Worm (Caenorhabditis elegans): ENCODE data around the gene F31E3.2.

DNA sequence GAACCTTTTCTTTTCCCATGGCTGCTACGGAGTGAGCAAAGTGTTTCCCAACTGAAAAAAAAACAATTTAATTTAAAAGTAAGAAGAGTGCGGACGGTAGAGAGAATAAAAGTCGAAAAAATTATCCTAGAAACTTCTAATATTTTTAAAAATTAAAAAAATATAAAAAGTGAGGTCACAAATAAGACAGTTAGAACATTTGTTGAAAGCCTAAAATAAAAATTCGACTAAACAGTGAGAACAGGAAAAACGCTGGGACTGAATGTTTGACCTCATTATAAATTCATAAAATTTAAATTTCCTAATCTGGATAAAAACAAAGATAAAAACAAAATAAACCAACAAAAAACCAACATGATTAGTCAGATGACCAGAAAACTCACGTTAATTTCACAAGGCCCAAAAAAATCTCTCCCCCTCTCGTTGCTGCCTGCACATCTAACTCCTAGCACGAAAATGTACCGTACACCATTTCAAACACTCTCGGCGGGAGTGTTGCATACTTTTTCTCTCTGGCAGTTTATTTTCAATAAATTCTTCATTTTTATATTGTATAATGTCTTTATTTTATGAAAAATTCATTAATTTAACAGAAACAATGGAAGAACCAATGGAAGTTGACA is 2.0 kb upstream of the F31E3.2 start, which contains the start of the genes eef-1A.1 and rfc-4:
- TF ChIP-seq fos-1 (tag; optimal IDR thresholded peaks at IDR 0.05) (peak; percentile 98), unc-62 (GFP tag; optimal IDR thresholded peaks at IDR 0.05) (no peak), egl-27 (tag; optimal IDR thresholded peaks at IDR 0.05) (peak; percentile 55), gmeb-1 (tag; optimal IDR thresholded peaks at IDR 0.05) (peak; percentile 97), unc-39 (tag; optimal IDR thresholded peaks at IDR 0.05) (no peak), ceh-82 (tag; optimal IDR thresholded peaks at IDR 0.05) (peak; percentile 81), ZK546.5 (tag; optimal IDR thresholded peaks at IDR 0.05) (peak; percentile 98), lin-13 (GFP tag; optimal IDR thresholded peaks at IDR 0.05) (peak; percentile 97), lin-39 (tag; optimal IDR thresholded peaks at IDR 0.05) (no peak), crh-2 (tag; optimal IDR thresholded peaks at IDR 0.05) (peak; percentile 98), nhr-11 (tag; optimal IDR thresholded peaks at IDR 0.05) (no peak)

Measured in whole organism, L2 larva.